Worm (Caenorhabditis elegans): ENCODE results near the gene C49H3.12.
A peak's percentile ranks its signal among the peaks of the same experiment; 100 is the strongest.

The C49H3.12 gene

ce11 chrIV:7902221-7902904, 24.8 kb downstream of the C49H3.12 start, which contains the start of gene arp-11 (continued):
- no peak for TF ChIP-seq egl-18 (GFP tag; IDR thresholded peaks at IDR 0.05)
- TF ChIP-seq cebp-2 (GFP tag; IDR thresholded peaks at IDR 0.05), result no peak
- TF ChIP-seq F55B11.4 (tag; optimal IDR thresholded peaks at IDR 0.05; ENCODE audit: borderline replicate concordance, insufficient read depth), result no peak
- no peak for TF ChIP-seq die-1 (tag; optimal IDR thresholded peaks at IDR 0.05)
- no peak for TF ChIP-seq hlh-26 (GFP tag; conservative IDR thresholded peaks at IDR 0.05)
- TF ChIP-seq C17E4.6 (GFP tag; IDR thresholded peaks at IDR 0.05), result no peak
- no peak for TF ChIP-seq madf-8 (GFP tag; conservative IDR thresholded peaks at IDR 0.05)
- no peak for TF ChIP-seq zfh-2 (GFP tag; conservative IDR thresholded peaks at IDR 0.05)
- TF ChIP-seq him-1 (tag; optimal IDR thresholded peaks at IDR 0.05), result no peak
- TF ChIP-seq ztf-22 (GFP tag; optimal IDR thresholded peaks at IDR 0.05), result no peak
- no peak for TF ChIP-seq B0261.1 (tag; optimal IDR thresholded peaks at IDR 0.05)
- TF ChIP-seq nhr-120 (GFP tag; IDR thresholded peaks at IDR 0.05), result no peak
- TF ChIP-seq lin-26 (GFP tag; IDR thresholded peaks at IDR 0.05), result no peak
- peak; percentile 46 for TF ChIP-seq madf-10 (tag; optimal IDR thresholded peaks at IDR 0.05)
- peak; percentile 29 for TF ChIP-seq snpc-1.3 (tag; optimal IDR thresholded peaks at IDR 0.05; ENCODE audit: insufficient read depth)
- no peak for TF ChIP-seq nhr-27 (tag; optimal IDR thresholded peaks at IDR 0.05)
- no peak for TF ChIP-seq B0019.2 (GFP tag; conservative IDR thresholded peaks at IDR 0.05)
- no peak for TF ChIP-seq pbrm-1 (GFP tag; IDR thresholded peaks at IDR 0.05)
- peak; percentile 26; the same call in 1 of the 2 replicates for TF ChIP-seq F33H1.4 (GFP tag; IDR thresholded peaks at IDR 0.05)
- TF ChIP-seq rcor-1 (GFP tag; IDR thresholded peaks at IDR 0.05), result no peak
- TF ChIP-seq dox-1 (GFP tag; IDR thresholded peaks at IDR 0.05), result peak; percentile 61
- no peak for TF ChIP-seq mes-4 (tag; optimal IDR thresholded peaks at IDR 0.05)
- TF ChIP-seq rpc-1 (optimal IDR thresholded peaks at IDR 0.05), result no peak
- TF ChIP-seq rpc-1 (tag; optimal IDR thresholded peaks at IDR 0.05), result no peak
- TF ChIP-seq nfya-2 (GFP tag; IDR thresholded peaks at IDR 0.05), result no peak
- TF ChIP-seq dpff-1 (tag; optimal IDR thresholded peaks at IDR 0.05), result no peak
- peak; percentile 60 for TF ChIP-seq lin-40 (tag; optimal IDR thresholded peaks at IDR 0.05)
- no peak for TF ChIP-seq pha-4 (tag; optimal IDR thresholded peaks at IDR 0.05)
- no peak for TF ChIP-seq xnd-1 (tag; optimal IDR thresholded peaks at IDR 0.05)
- no peak for TF ChIP-seq unc-62 (GFP tag; optimal IDR thresholded peaks at IDR 0.05)
- TF ChIP-seq athp-1 (tag; optimal IDR thresholded peaks at IDR 0.05), result no peak
- TF ChIP-seq ceh-100 (GFP tag; IDR thresholded peaks at IDR 0.05), result no peak

DNA sequence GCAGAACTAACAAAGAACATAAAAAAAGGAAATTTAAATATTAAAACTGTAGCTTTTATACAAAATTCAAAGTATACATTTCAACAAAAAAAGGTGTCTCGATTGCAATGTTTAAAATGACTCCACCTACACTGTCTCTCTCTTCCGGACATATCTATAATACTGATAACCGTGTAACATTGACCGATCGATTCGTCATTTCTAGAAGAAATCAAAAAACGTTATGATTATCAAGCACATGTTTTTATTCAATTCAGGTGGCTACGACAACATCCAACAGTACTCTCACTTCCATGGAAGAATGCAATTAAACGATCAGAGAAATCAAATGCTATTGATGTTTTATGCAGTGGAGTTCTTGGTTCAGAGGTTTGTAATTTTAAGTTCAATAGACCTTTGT, 28.6 kb downstream of the C49H3.12 start:
- TF ChIP-seq snpc-3.4 (tag; optimal IDR thresholded peaks at IDR 0.05), result no peak
- no peak for TF ChIP-seq F49E8.2 (tag; optimal IDR thresholded peaks at IDR 0.05; ENCODE audit: insufficient read depth)
- TF ChIP-seq lin-26 (GFP tag; IDR thresholded peaks at IDR 0.05), result no peak
- TF ChIP-seq nhr-80 (tag; optimal IDR thresholded peaks at IDR 0.05), result peak; percentile 70
- no peak for TF ChIP-seq somi-1 (GFP tag; optimal IDR thresholded peaks at IDR 0.05)

DNA sequence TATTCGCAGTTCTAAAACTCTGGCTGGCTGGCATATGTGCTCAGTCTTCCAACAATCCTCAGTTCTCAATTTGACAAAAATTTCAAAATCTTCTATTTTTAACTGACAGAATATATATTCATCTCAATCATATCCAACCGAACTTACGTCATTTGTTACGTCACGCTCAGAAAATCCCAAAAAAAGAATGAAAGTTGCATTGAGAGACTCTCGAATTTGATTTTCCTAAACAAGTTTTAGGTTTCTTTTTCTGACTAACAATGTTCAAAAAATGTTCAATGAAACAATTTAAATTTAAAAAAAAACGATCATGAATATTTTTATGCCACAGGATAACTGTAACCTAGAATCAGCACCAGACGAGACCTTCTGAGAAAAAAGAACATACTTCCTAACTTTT, 29.2 kb downstream of the C49H3.12 start:
- TF ChIP-seq ceh-40 (GFP tag; IDR thresholded peaks at IDR 0.05) (no peak), nfyb-1 (GFP tag; IDR thresholded peaks at IDR 0.05) (no peak), F52B5.7 (tag; optimal IDR thresholded peaks at IDR 0.05) (no peak), hsf-1 (GFP tag; IDR thresholded peaks at IDR 0.05) (no peak), Y53G8AR.9 (GFP tag; conservative IDR thresholded peaks at IDR 0.05) (no peak), ztf-3 (GFP tag; optimal IDR thresholded peaks at IDR 0.05) (no peak), D2030.7 (GFP tag; IDR thresholded peaks at IDR 0.05) (no peak), let-607 (tag; optimal IDR thresholded peaks at IDR 0.05) (no peak), K12H6.12 (tag; optimal IDR thresholded peaks at IDR 0.05) (no peak), T07F8.4 (tag; optimal IDR thresholded peaks at IDR 0.05) (no peak)
